Worm (Caenorhabditis elegans) whole organism, midembryonic: ENCODE results near the gene F46C5.2.

ENCODE experiments used
- T22C8.4 ChIP-seq: fragments of 200-800 bp; sonication (Bioruptor generic); IDR thresholded peaks from 2 replicates; pipeline ENCODE4 v1.3.6; 2022; ENCODE audit warnings: missing genetic modification characterization, missing compliant biosample characterization
- cog-1 ChIP-seq: sonication (generic microtip); optimal IDR thresholded peaks from 2 replicates; lab custom pipeline; 2016; ENCODE audit warnings: missing genetic modification characterization, missing compliant biosample characterization
- klf-2 ChIP-seq: fragments of 200-800 bp; sonication (Bioruptor generic); conservative IDR thresholded peaks from 2 replicates; pipeline ENCODE4 v1.3.6; 2022; ENCODE audit warnings: missing genetic modification reagents, missing genetic modification characterization, missing compliant biosample characterization
- med-1 ChIP-seq: sonication (generic microtip); optimal IDR thresholded peaks from 2 replicates; lab custom pipeline; 2017; ENCODE audit warnings: missing genetic modification characterization, mild to moderate bottlenecking, missing compliant biosample characterization, antibody characterized with exemption, missing genetic modification reagents; ENCODE audit not compliant: insufficient read depth
- tab-1 ChIP-seq: fragments of 200-800 bp; sonication (Bioruptor generic); IDR thresholded peaks from 2 replicates; pipeline ENCODE4 v1.3.6; 2022; ENCODE audit warnings: missing genetic modification characterization, missing compliant biosample characterization
- ztf-23 ChIP-seq: fragments of 200-800 bp; sonication (Bioruptor generic); IDR thresholded peaks from 2 replicates; pipeline ENCODE4 v1.3.6; 2022; ENCODE audit warnings: missing genetic modification reagents, missing genetic modification characterization, missing compliant biosample characterization
- ztf-29 ChIP-seq: fragments of 200-800 bp; sonication (Bioruptor generic); IDR thresholded peaks from 2 replicates; pipeline ENCODE4 v1.3.6; 2022; ENCODE audit warnings: missing genetic modification reagents, missing genetic modification characterization, missing compliant biosample characterization

ce11 chrII:8877032-8877985 lies 48.2 kb upstream of the F46C5.2 start:
- TF ChIP-seq cog-1 (tag; lab: Kevin White, UChicago), result no peak
- no peak for TF ChIP-seq ztf-23 (GFP tag; lab: Robert Waterston, UW)
- TF ChIP-seq tab-1, result no peak
- TF ChIP-seq klf-2 (GFP tag; lab: Robert Waterston, UW), result no peak
- TF ChIP-seq med-1 (GFP tag; lab: Kevin White, UChicago), result no peak
- TF ChIP-seq ztf-29 (GFP tag; lab: Robert Waterston, UW), result no peak
- 0 out of 2 replicates have a peak, but pooled peaks have one; percentile 5 for TF ChIP-seq T22C8.4 (GFP tag; lab: Robert Waterston, UW)
